Worm (Caenorhabditis elegans) whole organism, L2 larva: ENCODE results near the gene Y38C1BA.1.

Source experiments
- C34F6.9 ChIP-seq: fragments of 150-350 bp; optimal IDR thresholded peaks from 2 replicates; lab custom pipeline; 2014; ENCODE audit warnings: missing biosample characterization, missing genetic modification characterization
- F13H6.1 ChIP-seq: sonication (generic microtip); optimal IDR thresholded peaks from 2 replicates; lab custom pipeline; 2016; ENCODE audit warnings: missing genetic modification characterization, missing compliant biosample characterization
- ZK546.5 ChIP-seq: sonication (generic microtip); optimal IDR thresholded peaks from 2 replicates; lab custom pipeline; 2017; ENCODE audit warnings: missing biosample characterization, missing genetic modification characterization
- alr-1 ChIP-seq: fragments of 150-350 bp; optimal IDR thresholded peaks from 2 replicates; lab custom pipeline; 2014; ENCODE audit warnings: missing biosample characterization, missing genetic modification characterization
- aly-2 ChIP-seq: fragments of 150-350 bp; optimal IDR thresholded peaks from 2 replicates; lab custom pipeline; 2014; ENCODE audit warnings: missing biosample characterization, missing genetic modification characterization
- ama-1 ChIP-seq: fragments of 150-350 bp; optimal IDR thresholded peaks from 2 replicates; lab custom pipeline; 2018; ENCODE audit warnings: inconsistent platforms
- ceh-82 ChIP-seq: fragments of 150-350 bp; optimal IDR thresholded peaks from 2 replicates; lab custom pipeline; 2014; ENCODE audit warnings: missing biosample characterization, missing genetic modification characterization
- crh-2 ChIP-seq: sonication (generic microtip); optimal IDR thresholded peaks from 2 replicates; lab custom pipeline; 2017; ENCODE audit warnings: missing biosample characterization, missing genetic modification characterization
- dmd-4 ChIP-seq: sonication (generic microtip); optimal IDR thresholded peaks from 2 replicates; lab custom pipeline; 2017; ENCODE audit warnings: missing biosample characterization, missing genetic modification characterization
- egl-27 ChIP-seq: sonication (generic microtip); optimal IDR thresholded peaks from 3 replicates; lab custom pipeline; 2017; ENCODE audit warnings: missing biosample characterization, missing genetic modification reagents, missing genetic modification characterization
- elt-1 ChIP-seq: fragments of 150-350 bp; optimal IDR thresholded peaks from 2 replicates; lab custom pipeline; 2014; ENCODE audit warnings: missing biosample characterization, missing genetic modification characterization
- fos-1 ChIP-seq: fragments of 150-350 bp; optimal IDR thresholded peaks from 2 replicates; lab custom pipeline; 2014; ENCODE audit warnings: missing biosample characterization, missing genetic modification characterization
- lin-13 ChIP-seq: fragments of 150-350 bp; optimal IDR thresholded peaks from 2 replicates; lab custom pipeline; 2014; ENCODE audit warnings: missing biosample characterization, missing genetic modification reagents, missing genetic modification characterization
- lin-39 ChIP-seq: fragments of 150-350 bp; optimal IDR thresholded peaks from 2 replicates; lab custom pipeline; 2014; ENCODE audit warnings: missing biosample characterization, missing genetic modification reagents, missing genetic modification characterization
- lsy-2 ChIP-seq, 2 experiments: fragments of 150-350 bp in 1 of 2; sonication (generic microtip) in 1 of 2; optimal IDR thresholded peaks; 2 replicates each; lab custom pipeline; 2014 to 2017; ENCODE audit warnings: missing biosample characterization in 2 of 2, missing genetic modification characterization in 2 of 2
- mbf-1 ChIP-seq: sonication (generic microtip); optimal IDR thresholded peaks from 2 replicates; lab custom pipeline; 2017; ENCODE audit warnings: missing biosample characterization, missing genetic modification characterization
- nhr-10 ChIP-seq: sonication (generic microtip); optimal IDR thresholded peaks from 2 replicates; lab custom pipeline; 2017; ENCODE audit warnings: missing biosample characterization, missing genetic modification characterization
- nhr-11 ChIP-seq: fragments of 150-350 bp; optimal IDR thresholded peaks from 2 replicates; lab custom pipeline; 2014; ENCODE audit warnings: missing biosample characterization, missing genetic modification characterization
- nhr-129 ChIP-seq: fragments of 150-350 bp; optimal IDR thresholded peaks from 2 replicates; lab custom pipeline; 2014; ENCODE audit warnings: missing biosample characterization, missing genetic modification characterization
- nhr-23 ChIP-seq: fragments of 150-350 bp; optimal IDR thresholded peaks from 2 replicates; lab custom pipeline; 2014; ENCODE audit warnings: missing biosample characterization, missing genetic modification reagents, missing genetic modification characterization
- nhr-237 ChIP-seq: fragments of 150-350 bp; optimal IDR thresholded peaks from 2 replicates; lab custom pipeline; 2014; ENCODE audit warnings: missing biosample characterization, missing genetic modification characterization
- nhr-25 ChIP-seq: fragments of 150-350 bp; sonication (generic microtip); optimal IDR thresholded peaks from 3 replicates; lab custom pipeline; 2014; ENCODE audit warnings: missing biosample characterization, missing genetic modification characterization
- nhr-77 ChIP-seq: fragments of 150-350 bp; optimal IDR thresholded peaks from 2 replicates; lab custom pipeline; 2014; ENCODE audit warnings: missing biosample characterization, missing genetic modification characterization
- peb-1 ChIP-seq: fragments of 150-350 bp; optimal IDR thresholded peaks from 2 replicates; lab custom pipeline; 2014; ENCODE audit warnings: missing biosample characterization, missing genetic modification characterization
- sem-4 ChIP-seq: fragments of 150-350 bp; optimal IDR thresholded peaks from 2 replicates; lab custom pipeline; 2014; ENCODE audit warnings: missing biosample characterization, missing genetic modification reagents, missing genetic modification characterization
- skn-1 ChIP-seq: sonication (generic microtip); optimal IDR thresholded peaks from 2 replicates; lab custom pipeline; 2017; ENCODE audit warnings: missing biosample characterization, missing genetic modification characterization
- sma-9 ChIP-seq, 2 experiments: fragments of 150-350 bp in 1 of 2; sonication (generic microtip) in 1 of 2; optimal IDR thresholded peaks; 2 replicates each; lab custom pipeline; 2014 to 2016; ENCODE audit warnings: missing genetic modification characterization in 2 of 2, mild to moderate bottlenecking in 1 of 2, missing biosample characterization in 1 of 2, missing compliant biosample characterization in 1 of 2, missing genetic modification reagents in 1 of 2, moderate library complexity in 1 of 2
- snpc-4 ChIP-seq: fragments of 150-350 bp; optimal IDR thresholded peaks from 2 replicates; lab custom pipeline; 2014; ENCODE audit warnings: missing biosample characterization, missing genetic modification characterization
- unc-39 ChIP-seq: fragments of 150-350 bp; optimal IDR thresholded peaks from 2 replicates; lab custom pipeline; 2014; ENCODE audit warnings: missing biosample characterization, missing genetic modification characterization
- zag-1 ChIP-seq: fragments of 150-350 bp; optimal IDR thresholded peaks from 2 replicates; lab custom pipeline; 2014; ENCODE audit warnings: missing biosample characterization, missing genetic modification characterization
- ztf-4 ChIP-seq: fragments of 150-350 bp; optimal IDR thresholded peaks from 2 replicates; lab custom pipeline; 2014; ENCODE audit warnings: missing biosample characterization, missing genetic modification characterization

Gene Y38C1BA.1

ce11 chrIV:1837134-1837533 is 33.4 kb upstream of the Y38C1BA.1 start (continued):
- TF ChIP-seq lin-13 (GFP tag; lab: Kevin White, UChicago), result peak; percentile 7
- TF ChIP-seq nhr-25 (tag; lab: Kevin White, UChicago), result no peak
- TF ChIP-seq mbf-1 (tag; lab: Kevin White, UChicago), result no peak
- TF ChIP-seq sma-9 (GFP tag; optimal IDR thresholded peaks at IDR 0.05; lab: Kevin White, UChicago), result peak; percentile 78
- no peak for TF ChIP-seq sma-9 (tag; optimal IDR thresholded peaks at IDR 0.05; lab: Kevin White, UChicago)
- TF ChIP-seq peb-1, result no peak
- TF ChIP-seq elt-1, result no peak
- no peak for TF ChIP-seq skn-1 (tag; lab: Kevin White, UChicago)
- TF ChIP-seq alr-1 (tag; lab: Kevin White, UChicago), result no peak
- no peak for TF ChIP-seq nhr-237
- TF ChIP-seq dmd-4 (tag; lab: Kevin White, UChicago), result no peak

- TF ChIP-seq egl-27 (tag; lab: Kevin White, UChicago), result no peak
- TF ChIP-seq nhr-10 (tag; lab: Kevin White, UChicago), result no peak
- TF ChIP-seq dmd-4 (tag; lab: Kevin White, UChicago), result no peak
- TF ChIP-seq ama-1, result no peak
- TF ChIP-seq sma-9 (GFP tag; optimal IDR thresholded peaks at IDR 0.05; lab: Kevin White, UChicago), result no peak
- no peak for TF ChIP-seq sma-9 (tag; optimal IDR thresholded peaks at IDR 0.05; lab: Kevin White, UChicago)
- TF ChIP-seq ceh-82 (tag; lab: Kevin White, UChicago), result no peak
- TF ChIP-seq, all 48 proteins: peak for 0
Measured at ce11 chrIV:1834972-1835371, 31.2 kb upstream of the Y38C1BA.1 start.

- TF ChIP-seq ama-1 (no peak), lin-39 (tag; lab: Kevin White, UChicago) (no peak), snpc-4 (tag; lab: Kevin White, UChicago) (no peak), fos-1 (peak; percentile 16)
Measured at ce11 chrIV:1834242-1834641, 30.5 kb upstream of the Y38C1BA.1 start, which contains the start of gene ccm-2. Gene ccm-2, plus strand, starts transcription at chrIV:1834628.

- TF ChIP-seq sem-4 (no peak), aly-2 (tag; lab: Kevin White, UChicago) (no peak), zag-1 (tag; lab: Kevin White, UChicago) (no peak), dmd-4 (tag; lab: Kevin White, UChicago) (no peak), lsy-2 (tag; optimal IDR thresholded peaks at IDR 0.05; lab: Kevin White, UChicago) (no peak), nhr-129 (no peak), nhr-237 (no peak), nhr-77 (tag; lab: Kevin White, UChicago) (no peak), nhr-23 (no peak), fos-1 (no peak), nhr-11 (tag; lab: Kevin White, UChicago) (no peak)
Measured at ce11 chrIV:1833115-1833514, 29.3 kb upstream of the Y38C1BA.1 start.

ce11 chrIV:1827362-1827761 is 23.6 kb upstream of the Y38C1BA.1 start:
- no peak for TF ChIP-seq crh-2 (tag; lab: Kevin White, UChicago)
- TF ChIP-seq unc-39 (tag; lab: Kevin White, UChicago), result no peak
- TF ChIP-seq nhr-10 (tag; lab: Kevin White, UChicago), result no peak
- no peak for TF ChIP-seq egl-27 (tag; lab: Kevin White, UChicago)
- no peak for TF ChIP-seq alr-1 (tag; lab: Kevin White, UChicago)
- TF ChIP-seq F13H6.1 (tag; lab: Kevin White, UChicago), result no peak
- no peak for TF ChIP-seq ztf-4 (tag; lab: Kevin White, UChicago)
- no peak for TF ChIP-seq ama-1
- no peak for TF ChIP-seq nhr-129
- no peak for TF ChIP-seq zag-1 (tag; lab: Kevin White, UChicago)
- no peak for TF ChIP-seq elt-1

- TF ChIP-seq elt-1 (no peak), F13H6.1 (tag; lab: Kevin White, UChicago) (no peak), alr-1 (tag; lab: Kevin White, UChicago) (no peak), C34F6.9 (tag; lab: Kevin White, UChicago) (peak; percentile 44), unc-39 (tag; lab: Kevin White, UChicago) (no peak), nhr-129 (peak; percentile 46), lsy-2 (tag; optimal IDR thresholded peaks at IDR 0.05; lab: Kevin White, UChicago) (peak in 1 of 2 experiments; percentile 34), ZK546.5 (tag; lab: Kevin White, UChicago) (no peak), sma-9 (GFP tag; optimal IDR thresholded peaks at IDR 0.05; lab: Kevin White, UChicago) (peak; percentile 15), sma-9 (tag; optimal IDR thresholded peaks at IDR 0.05; lab: Kevin White, UChicago) (no peak), crh-2 (tag; lab: Kevin White, UChicago) (peak; percentile 22), nhr-77 (tag; lab: Kevin White, UChicago) (no peak)
Measured at ce11 chrIV:1826737-1827136, 23.0 kb upstream of the Y38C1BA.1 start.
